Worm (Caenorhabditis elegans): ENCODE data around the gene nep-2.
A peak's percentile ranks its signal among the peaks of the same experiment; 100 is the strongest.

The nep-2 gene

ce11 chrII:2709942-2710341, 15.6 kb downstream of the nep-2 start, which contains the start of gene T05A8.1:
T05A8.1 (minus strand) TSS chrII:2710042.
- TF ChIP-seq ama-1 (optimal IDR thresholded peaks at IDR 0.05) (no peak), nhr-237 (tag; optimal IDR thresholded peaks at IDR 0.05) (no peak), unc-39 (tag; optimal IDR thresholded peaks at IDR 0.05) (no peak), lin-39 (tag; optimal IDR thresholded peaks at IDR 0.05) (no peak), elt-1 (tag; optimal IDR thresholded peaks at IDR 0.05) (no peak), lsy-12 (tag; optimal IDR thresholded peaks at IDR 0.05) (no peak), nhr-67 (tag; optimal IDR thresholded peaks at IDR 0.05) (no peak), elt-3 (tag; optimal IDR thresholded peaks at IDR 0.05) (no peak), egl-27 (tag; optimal IDR thresholded peaks at IDR 0.05) (no peak), elt-2 (tag; optimal IDR thresholded peaks at IDR 0.05) (no peak), nhr-28 (tag; optimal IDR thresholded peaks at IDR 0.05) (no peak), nhr-77 (tag; optimal IDR thresholded peaks at IDR 0.05) (no peak)

ce11 chrII:2707872-2708271, 17.7 kb downstream of the nep-2 start, which contains the start of gene Y47G7B.2:
Y47G7B.2 (minus strand) TSS chrII:2708014.
- TF ChIP-seq ceh-82 (tag; optimal IDR thresholded peaks at IDR 0.05) (no peak), egl-5 (tag; optimal IDR thresholded peaks at IDR 0.05) (peak; percentile 15), elt-2 (tag; optimal IDR thresholded peaks at IDR 0.05) (peak; percentile 23), lin-39 (tag; optimal IDR thresholded peaks at IDR 0.05) (peak; percentile 16), ceh-9 (tag; optimal IDR thresholded peaks at IDR 0.05) (no peak), R02D3.7 (tag; optimal IDR thresholded peaks at IDR 0.05) (no peak)

ce11 chrII:2705200-2705599, 20.4 kb downstream of the nep-2 start, which contains the start of gene srh-128:
srh-128 (minus strand) TSS chrII:2705300.
- no peak for TF ChIP-seq eor-1 (tag; optimal IDR thresholded peaks at IDR 0.05)
- TF ChIP-seq daf-12 (tag; optimal IDR thresholded peaks at IDR 0.05) = no peak
- no peak for TF ChIP-seq R02D3.7 (tag; optimal IDR thresholded peaks at IDR 0.05)
- no peak for TF ChIP-seq nhr-11 (tag; optimal IDR thresholded peaks at IDR 0.05)
- no peak for TF ChIP-seq lin-15B (tag; optimal IDR thresholded peaks at IDR 0.05)
- TF ChIP-seq sea-2 (GFP tag; optimal IDR thresholded peaks at IDR 0.05) = no peak
- no peak for TF ChIP-seq nhr-43 (tag; optimal IDR thresholded peaks at IDR 0.05; ENCODE audit: poor library complexity, severe bottlenecking)

- TF ChIP-seq nhr-12 (tag; optimal IDR thresholded peaks at IDR 0.05) (no peak), ceh-16 (tag; optimal IDR thresholded peaks at IDR 0.05) (no peak), ztf-4 (tag; optimal IDR thresholded peaks at IDR 0.05) (no peak), nhr-77 (tag; optimal IDR thresholded peaks at IDR 0.05) (no peak), fos-1 (tag; optimal IDR thresholded peaks at IDR 0.05) (no peak), lin-15B (tag; optimal IDR thresholded peaks at IDR 0.05) (no peak), R02D3.7 (tag; optimal IDR thresholded peaks at IDR 0.05) (no peak), lin-39 (tag; optimal IDR thresholded peaks at IDR 0.05) (no peak), nhr-67 (tag; optimal IDR thresholded peaks at IDR 0.05) (no peak), mml-1 (tag; optimal IDR thresholded peaks at IDR 0.05) (no peak), hmg-11 (tag; optimal IDR thresholded peaks at IDR 0.05) (no peak), ceh-82 (tag; optimal IDR thresholded peaks at IDR 0.05) (no peak)
These were observed 22.8 kb downstream of the nep-2 start, which contains the start of gene sri-60 for ce11 chrII:2702757-2703156. sri-60 (minus strand) TSS chrII:2702857.

ce11 chrII:2700229-2700628, 25.3 kb downstream of the nep-2 start, which contains the start of gene sri-61:
sri-61 (minus strand) TSS chrII:2700329.
- TF ChIP-seq nhr-23 (tag; optimal IDR thresholded peaks at IDR 0.05) (no peak), nhr-28 (tag; optimal IDR thresholded peaks at IDR 0.05) (no peak), skn-1 (tag; optimal IDR thresholded peaks at IDR 0.05) (no peak), ama-1 (optimal IDR thresholded peaks at IDR 0.05) (no peak), lsy-12 (tag; optimal IDR thresholded peaks at IDR 0.05) (no peak), ceh-28 (tag; optimal IDR thresholded peaks at IDR 0.05) (no peak), jun-1 (tag; optimal IDR thresholded peaks at IDR 0.05) (no peak), mml-1 (tag; optimal IDR thresholded peaks at IDR 0.05) (no peak), unc-62 (GFP tag; optimal IDR thresholded peaks at IDR 0.05) (no peak), nhr-12 (tag; optimal IDR thresholded peaks at IDR 0.05) (no peak), ZK546.5 (tag; optimal IDR thresholded peaks at IDR 0.05) (no peak), nfya-1 (tag; optimal IDR thresholded peaks at IDR 0.05; ENCODE audit: insufficient read depth) (no peak), nhr-237 (tag; optimal IDR thresholded peaks at IDR 0.05) (no peak), tbx-2 (tag; optimal IDR thresholded peaks at IDR 0.05) (no peak), nhr-67 (tag; optimal IDR thresholded peaks at IDR 0.05) (no peak), nhr-76 (tag; optimal IDR thresholded peaks at IDR 0.05) (no peak), elt-1 (tag; optimal IDR thresholded peaks at IDR 0.05) (no peak)
